Worm (Caenorhabditis elegans) whole organism, early embryonic: ENCODE data around the gene B0244.4.

Source experiments
- hmbx-1 ChIP-seq: sonication (generic microtip); optimal IDR thresholded peaks from 2 replicates; lab custom pipeline; 2016; ENCODE audit warnings: mild to moderate bottlenecking, missing genetic modification characterization, missing compliant biosample characterization
- tra-4 ChIP-seq: sonication (generic microtip); optimal IDR thresholded peaks from 2 replicates; lab custom pipeline; 2017; ENCODE audit warnings: missing genetic modification characterization, missing compliant biosample characterization

DNA sequence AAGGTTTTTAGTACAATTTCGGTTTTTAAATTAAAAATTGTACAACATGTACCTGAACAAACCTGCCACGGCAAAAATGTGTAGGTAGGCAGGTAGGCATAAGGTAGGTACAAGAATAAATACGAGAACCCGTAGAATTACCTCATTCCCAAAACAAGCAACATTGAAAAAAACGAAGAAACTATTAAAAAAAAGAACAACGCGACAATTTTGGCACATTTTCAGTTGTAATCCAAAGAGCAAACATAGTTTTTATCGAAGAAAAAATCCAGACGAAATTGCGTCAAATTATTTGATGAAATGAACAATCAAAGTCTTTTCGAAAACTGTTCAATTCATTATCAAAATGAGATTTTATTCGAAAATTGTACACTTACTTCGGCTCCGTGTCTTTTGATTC is 6.6 kb upstream of the B0244.4 start, which contains the start of gene B0244.16:
- TF ChIP-seq tra-4, result no peak
- no peak for TF ChIP-seq hmbx-1 (tag; lab: Kevin White, UChicago)
